Fruit fly (Drosophila melanogaster) whole organism, embryonic: ENCODE results near the gene Sqor.

Source experiments
- ATbp ChIP-seq: fragments of 200-800 bp; sonication (Bioruptor generic); optimal IDR thresholded peaks from 2 replicates; lab custom pipeline; 2017; ENCODE audit warnings: missing biosample characterization, mild to moderate bottlenecking, missing genetic modification characterization, missing genetic modification reagents
- Ada2b ChIP-seq: fragments of 200-800 bp; sonication (Bioruptor generic); IDR thresholded peaks from 2 replicates; pipeline ENCODE4 v1.3.6; 2022; ENCODE audit warnings: missing biosample characterization, missing genetic modification characterization
- Atf3 ChIP-seq: fragments of 200-800 bp; sonication (Bioruptor generic); optimal IDR thresholded peaks from 3 replicates; lab custom pipeline; 2016; ENCODE audit warnings: missing biosample characterization, missing genetic modification characterization
- Atf6 ChIP-seq: fragments of 200-800 bp; sonication (Bioruptor generic); IDR thresholded peaks from 2 replicates; pipeline ENCODE4 v1.3.6; 2022; ENCODE audit warnings: missing biosample characterization, missing genetic modification characterization
- CG1024 ChIP-seq: fragments of 200-800 bp; sonication (Bioruptor generic); IDR thresholded peaks from 2 replicates; pipeline ENCODE4 v1.3.6; 2022; ENCODE audit warnings: missing biosample characterization, missing genetic modification characterization
- CG10431 ChIP-seq: fragments of 200-800 bp; sonication (Bioruptor generic); optimal IDR thresholded peaks from 3 replicates; lab custom pipeline; 2018; ENCODE audit warnings: missing biosample characterization, mild to moderate bottlenecking, missing genetic modification characterization
- CG10462 ChIP-seq: fragments of 200-800 bp; sonication (Bioruptor generic); optimal IDR thresholded peaks from 2 replicates; lab custom pipeline; 2016; ENCODE audit warnings: missing biosample characterization, missing genetic modification characterization
- CG10565 ChIP-seq: fragments of 200-800 bp; sonication (Bioruptor generic); optimal IDR thresholded peaks from 3 replicates; lab custom pipeline; 2016; ENCODE audit warnings: missing biosample characterization, mild to moderate bottlenecking, missing genetic modification characterization
- CG12299 ChIP-seq: fragments of 200-800 bp; sonication (Bioruptor generic); optimal IDR thresholded peaks from 2 replicates; lab custom pipeline; 2018; ENCODE audit warnings: missing biosample characterization, mild to moderate bottlenecking, missing genetic modification characterization
- CG12391 ChIP-seq: fragments of 200-800 bp; sonication (Bioruptor generic); optimal IDR thresholded peaks from 3 replicates; lab custom pipeline; 2018; ENCODE audit warnings: missing biosample characterization, mild to moderate bottlenecking, missing genetic modification characterization, moderate library complexity
- CG13296 ChIP-seq: fragments of 200-800 bp; sonication (Bioruptor generic); optimal IDR thresholded peaks from 3 replicates; lab custom pipeline; 2018; ENCODE audit warnings: missing biosample characterization, mild to moderate bottlenecking, missing genetic modification characterization
- CG17568 ChIP-seq: fragments of 200-800 bp; sonication (Bioruptor generic); optimal IDR thresholded peaks from 2 replicates; lab custom pipeline; 2018; ENCODE audit warnings: missing biosample characterization, mild to moderate bottlenecking, missing genetic modification characterization, moderate library complexity
- CG2875 ChIP-seq: fragments of 200-800 bp; sonication (Bioruptor generic); optimal IDR thresholded peaks from 2 replicates; lab custom pipeline; 2017; ENCODE audit warnings: missing biosample characterization, mild to moderate bottlenecking, missing genetic modification characterization, missing genetic modification reagents
- CG2889 ChIP-seq: fragments of 200-800 bp; sonication (Bioruptor generic); IDR thresholded peaks from 3 replicates; pipeline ENCODE4 v1.3.6; 2022; ENCODE audit warnings: missing biosample characterization, missing genetic modification characterization
- CG30020 ChIP-seq: fragments of 200-800 bp; optimal IDR thresholded peaks from 2 replicates; lab custom pipeline; 2019; ENCODE audit warnings: missing biosample characterization, mild to moderate bottlenecking, missing genetic modification characterization, moderate library complexity
- CG31441 ChIP-seq: fragments of 200-800 bp; sonication (Bioruptor generic); IDR thresholded peaks from 2 replicates; pipeline ENCODE4 v1.3.6; 2022; ENCODE audit warnings: missing biosample characterization, missing genetic modification characterization
- CG34376 ChIP-seq: fragments of 200-800 bp; sonication (Bioruptor generic); optimal IDR thresholded peaks from 2 replicates; lab custom pipeline; 2018; ENCODE audit warnings: missing biosample characterization, mild to moderate bottlenecking, missing genetic modification characterization
- CG3838 ChIP-seq: fragments of 200-800 bp; sonication (Bioruptor generic); optimal IDR thresholded peaks from 3 replicates; lab custom pipeline; 2016; ENCODE audit warnings: missing biosample characterization, missing genetic modification characterization
- CG43689 ChIP-seq: fragments of 200-800 bp; sonication (Bioruptor generic); IDR thresholded peaks from 2 replicates; pipeline ENCODE4 v1.3.6; 2022; ENCODE audit warnings: missing biosample characterization, missing genetic modification characterization
- CG8765 ChIP-seq: fragments of 200-800 bp; sonication (Bioruptor generic); IDR thresholded peaks from 2 replicates; pipeline ENCODE4 v1.3.6; 2022; ENCODE audit warnings: missing biosample characterization, missing genetic modification characterization
- CG9437 ChIP-seq: fragments of 200-800 bp; sonication (Bioruptor generic); optimal IDR thresholded peaks from 2 replicates; lab custom pipeline; 2018; ENCODE audit warnings: missing biosample characterization, mild to moderate bottlenecking, missing genetic modification characterization
- CG9876 ChIP-seq: fragments of 200-800 bp; sonication (Bioruptor generic); optimal IDR thresholded peaks from 2 replicates; lab custom pipeline; 2016; ENCODE audit warnings: missing biosample characterization, missing genetic modification characterization
- CG9932 ChIP-seq: fragments of 200-800 bp; sonication (Bioruptor generic); IDR thresholded peaks from 2 replicates; pipeline ENCODE4 v1.3.6; 2022; ENCODE audit warnings: missing biosample characterization, missing genetic modification characterization
- D ChIP-seq, 2 experiments: fragments of 200-800 bp in 1 of 2; fragments of >200 bp in 1 of 2; sonication (Bioruptor generic) in 1 of 2; optimal IDR thresholded peaks; 2 replicates in 1 of 2; 3 replicates in 1 of 2; lab custom pipeline; 2017; ENCODE audit warnings: mild to moderate bottlenecking in 1 of 2, missing biosample characterization in 1 of 2, missing genetic modification characterization in 1 of 2, missing genetic modification reagents in 1 of 2
- D19B ChIP-seq: fragments of 200-800 bp; sonication (Bioruptor generic); optimal IDR thresholded peaks from 2 replicates; lab custom pipeline; 2017; ENCODE audit warnings: missing biosample characterization, mild to moderate bottlenecking, missing genetic modification characterization
- HmgD ChIP-seq: fragments of 200-800 bp; sonication (Bioruptor generic); optimal IDR thresholded peaks from 3 replicates; lab custom pipeline; 2016; ENCODE audit warnings: missing biosample characterization, missing genetic modification characterization
- Hr78 ChIP-seq, 2 experiments: fragments of 200-800 bp in 1 of 2; fragments of >200 bp in 1 of 2; sonication (Bioruptor generic) in 1 of 2; optimal IDR thresholded peaks; 2 replicates each; lab custom pipeline; 2017 to 2019; ENCODE audit warnings: missing biosample characterization in 2 of 2, missing genetic modification characterization in 2 of 2, mild to moderate bottlenecking in 1 of 2, moderate library complexity in 1 of 2
- NC2β ChIP-seq: fragments of 200-800 bp; sonication (Bioruptor generic); optimal IDR thresholded peaks from 2 replicates; lab custom pipeline; 2016; ENCODE audit warnings: missing biosample characterization, missing genetic modification characterization
- Neu2 ChIP-seq: fragments of 200-800 bp; sonication (Bioruptor generic); optimal IDR thresholded peaks from 3 replicates; lab custom pipeline; 2016; ENCODE audit warnings: missing biosample characterization, missing genetic modification characterization, borderline replicate concordance
- Ravus ChIP-seq: fragments of 200-800 bp; sonication (Bioruptor generic); IDR thresholded peaks from 2 replicates; pipeline ENCODE4 v1.3.6; 2022; ENCODE audit warnings: missing biosample characterization, missing genetic modification characterization
- Spps ChIP-seq: fragments of 200-800 bp; sonication (Bioruptor generic); optimal IDR thresholded peaks from 2 replicates; lab custom pipeline; 2018; ENCODE audit warnings: missing biosample characterization, mild to moderate bottlenecking, missing genetic modification characterization
- ap ChIP-seq: fragments of 200-800 bp; sonication (Bioruptor generic); IDR thresholded peaks from 2 replicates; pipeline ENCODE4 v1.3.6; 2022; ENCODE audit warnings: missing biosample characterization, missing genetic modification characterization
- chm ChIP-seq: fragments of 200-800 bp; sonication (Bioruptor generic); IDR thresholded peaks from 2 replicates; pipeline ENCODE4 v1.3.6; 2022; ENCODE audit warnings: missing biosample characterization, missing genetic modification characterization
- croc ChIP-seq: fragments of 200-800 bp; sonication (Bioruptor generic); conservative IDR thresholded peaks from 3 replicates; pipeline ENCODE4 v1.3.6; 2022; ENCODE audit warnings: missing biosample characterization, missing genetic modification characterization
- cwo ChIP-seq: fragments of 200-800 bp; sonication (Bioruptor generic); optimal IDR thresholded peaks from 3 replicates; lab custom pipeline; 2017; ENCODE audit warnings: missing biosample characterization, missing genetic modification characterization, mild to moderate bottlenecking, moderate library complexity, missing genetic modification reagents
- da ChIP-seq: fragments of 200-800 bp; sonication (Bioruptor generic); optimal IDR thresholded peaks from 2 replicates; lab custom pipeline; 2016; ENCODE audit warnings: missing biosample characterization, missing genetic modification characterization
- danr ChIP-seq: fragments of 200-800 bp; sonication (Bioruptor generic); IDR thresholded peaks from 2 replicates; pipeline ENCODE4 v1.3.6; 2022; ENCODE audit warnings: missing biosample characterization, missing genetic modification characterization
- dysf ChIP-seq: fragments of 200-800 bp; sonication (Bioruptor generic); IDR thresholded peaks from 3 replicates; pipeline ENCODE4 v1.3.6; 2022; ENCODE audit warnings: missing biosample characterization, missing genetic modification characterization
- en ChIP-seq: fragments of 200-800 bp; sonication (Bioruptor generic); optimal IDR thresholded peaks from 2 replicates; lab custom pipeline; 2016; ENCODE audit warnings: missing biosample characterization, missing genetic modification characterization
- fd96Cb ChIP-seq: fragments of 200-800 bp; sonication (Bioruptor generic); optimal IDR thresholded peaks from 2 replicates; lab custom pipeline; 2018; ENCODE audit warnings: missing biosample characterization, mild to moderate bottlenecking, missing genetic modification characterization, moderate library complexity
- hbn ChIP-seq: fragments of 200-800 bp; sonication (Bioruptor generic); IDR thresholded peaks from 2 replicates; pipeline ENCODE4 v1.3.6; 2022; ENCODE audit warnings: missing biosample characterization, missing genetic modification characterization; ENCODE audit not compliant: partially characterized antibody
- jigr1 ChIP-seq: fragments of 200-800 bp; sonication (Bioruptor generic); IDR thresholded peaks from 3 replicates; pipeline ENCODE4 v1.3.6; 2022; ENCODE audit warnings: missing biosample characterization, missing genetic modification characterization
- nerfin-1 ChIP-seq: fragments of 200-800 bp; sonication (Bioruptor generic); optimal IDR thresholded peaks from 3 replicates; lab custom pipeline; 2019; ENCODE audit warnings: missing biosample characterization, mild to moderate bottlenecking, missing genetic modification characterization, moderate library complexity
- oc ChIP-seq: fragments of 200-800 bp; sonication (Bioruptor generic); optimal IDR thresholded peaks from 2 replicates; lab custom pipeline; 2018; ENCODE audit warnings: missing biosample characterization, mild to moderate bottlenecking, missing genetic modification characterization, moderate library complexity
- odd ChIP-seq: fragments of 200-800 bp; sonication (Bioruptor generic); optimal IDR thresholded peaks from 2 replicates; lab custom pipeline; 2017; ENCODE audit warnings: missing biosample characterization, mild to moderate bottlenecking, missing genetic modification characterization
- pros ChIP-seq: fragments of 200-800 bp; sonication (Bioruptor generic); optimal IDR thresholded peaks from 3 replicates; lab custom pipeline; 2019; ENCODE audit warnings: missing biosample characterization, mild to moderate bottlenecking, missing genetic modification characterization, moderate library complexity
- row ChIP-seq: fragments of 200-800 bp; sonication (Bioruptor generic); IDR thresholded peaks from 3 replicates; pipeline ENCODE4 v1.3.6; 2022; ENCODE audit warnings: missing biosample characterization, missing genetic modification characterization
- salm ChIP-seq: fragments of 200-800 bp; sonication (Bioruptor generic); optimal IDR thresholded peaks from 2 replicates; lab custom pipeline; 2018; ENCODE audit warnings: missing biosample characterization, mild to moderate bottlenecking, missing genetic modification characterization
- sc ChIP-seq, 3 experiments: fragments of >200 bp in 2 of 3; fragments of 200-800 bp in 1 of 3; sonication (Bioruptor generic) in 1 of 3; optimal IDR thresholded peaks; 2 replicates in 2 of 3; 3 replicates in 1 of 3; lab custom pipeline; 2017; ENCODE audit warnings: mild to moderate bottlenecking in 1 of 3, missing biosample characterization in 1 of 3, missing genetic modification characterization in 1 of 3, missing genetic modification reagents in 1 of 3
- tin ChIP-seq: fragments of 200-800 bp; sonication (Bioruptor generic); optimal IDR thresholded peaks from 3 replicates; lab custom pipeline; 2016; ENCODE audit warnings: missing biosample characterization, missing genetic modification characterization

Sqor gene

DNA sequence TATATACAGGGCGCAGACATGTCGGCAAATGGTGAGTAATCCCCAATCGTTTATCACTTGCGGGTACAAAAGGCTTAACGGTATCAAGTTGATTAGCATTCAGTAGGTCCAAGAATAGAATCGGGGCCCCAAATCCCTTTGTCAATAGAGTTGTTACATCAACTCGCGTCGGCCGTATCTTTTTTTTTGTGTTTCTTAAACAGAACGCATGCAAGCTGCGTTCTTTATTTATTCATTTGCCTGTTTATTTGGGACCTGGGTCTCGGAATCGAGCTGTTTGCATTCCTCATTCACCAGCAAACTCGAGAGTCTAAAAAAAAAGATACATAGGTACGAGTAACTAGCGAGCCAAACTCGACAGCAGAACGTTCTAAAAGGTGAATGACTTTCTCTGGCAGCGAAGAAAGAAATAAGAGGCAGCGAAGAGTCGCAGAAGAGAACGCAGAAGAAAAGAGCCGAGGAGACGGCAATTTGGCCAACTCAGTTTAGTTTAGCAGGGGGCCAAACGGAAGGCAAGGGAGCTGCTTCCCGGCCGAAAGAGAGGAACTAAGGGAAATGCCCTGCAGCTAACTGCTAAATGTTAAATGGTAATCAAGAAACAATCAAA is 32.3 kb downstream of the Sqor start (continued):
- no peak for TF ChIP-seq CG10565 (GFP tag; lab: Kevin White, UChicago)
- TF ChIP-seq D19B: no peak
- no peak for TF ChIP-seq fd96Cb (tag; lab: Kevin White, UChicago)
- no peak for TF ChIP-seq tin (GFP tag; lab: Kevin White, UChicago)
- no peak for TF ChIP-seq CG31441 (GFP tag; lab: Robert Waterston, UW)
- no peak for TF ChIP-seq croc (GFP tag; lab: Robert Waterston, UW)
- TF ChIP-seq Ravus (GFP tag; lab: Robert Waterston, UW): no peak
- no peak for TF ChIP-seq jigr1 (GFP tag; lab: Robert Waterston, UW)
- no peak for TF ChIP-seq CG3838 (GFP tag; lab: Kevin White, UChicago)
- no peak for TF ChIP-seq CG12299 (tag; lab: Kevin White, UChicago)
- TF ChIP-seq hbn (GFP tag; lab: Robert Waterston, UW): no peak
- TF ChIP-seq en (GFP tag; lab: Kevin White, UChicago): no peak
- TF ChIP-seq CG1024 (GFP tag; lab: Robert Waterston, UW): no peak
- TF ChIP-seq Hr78 (GFP tag; optimal IDR thresholded peaks at IDR 0.05; lab: Kevin White, UChicago): no peak
- no peak for TF ChIP-seq Ada2b (GFP tag; lab: Robert Waterston, UW)
- TF ChIP-seq pros (GFP tag; lab: Kevin White, UChicago): no peak
- no peak for TF ChIP-seq CG2889 (GFP tag; lab: Robert Waterston, UW)
- no peak for TF ChIP-seq CG9876 (GFP tag; lab: Kevin White, UChicago)
- TF ChIP-seq dysf (GFP tag; lab: Robert Waterston, UW): no peak
- TF ChIP-seq salm: peak; percentile 16
- TF ChIP-seq CG43689 (GFP tag; lab: Robert Waterston, UW): no peak
- no peak for TF ChIP-seq D (optimal IDR thresholded peaks at IDR 0.05; lab: Kevin White, UChicago)
- peak; percentile 55 for TF ChIP-seq D (GFP tag; optimal IDR thresholded peaks at IDR 0.05; lab: Kevin White, UChicago)
- TF ChIP-seq row (GFP tag; lab: Robert Waterston, UW): no peak
- no peak for TF ChIP-seq CG13296 (GFP tag; lab: Kevin White, UChicago)
- TF ChIP-seq CG9437 (GFP tag; lab: Kevin White, UChicago): no peak
- no peak for TF ChIP-seq CG9932 (GFP tag; lab: Robert Waterston, UW)
- TF ChIP-seq ap (GFP tag; lab: Robert Waterston, UW): no peak
- TF ChIP-seq CG30020: no peak
- peak; percentile 7 for TF ChIP-seq NC2β
- TF ChIP-seq odd: no peak
- TF ChIP-seq Atf6 (GFP tag; lab: Robert Waterston, UW): no peak
- TF ChIP-seq CG12391 (tag; lab: Kevin White, UChicago): no peak
- no peak for TF ChIP-seq HmgD (GFP tag; lab: Kevin White, UChicago)
- TF ChIP-seq CG34376 (GFP tag; lab: Kevin White, UChicago): no peak
- TF ChIP-seq oc (tag; lab: Kevin White, UChicago): peak; percentile 19
- TF ChIP-seq CG17568 (GFP tag; lab: Kevin White, UChicago): no peak
- TF ChIP-seq CG10431 (GFP tag; lab: Kevin White, UChicago): peak; percentile 74
- TF ChIP-seq da (GFP tag; lab: Kevin White, UChicago): no peak
- TF ChIP-seq CG8765 (GFP tag; lab: Robert Waterston, UW): no peak
- TF ChIP-seq Neu2: no peak
- TF ChIP-seq Spps (tag; lab: Kevin White, UChicago): peak; percentile 24
- TF ChIP-seq cwo (GFP tag; lab: Kevin White, UChicago): no peak
- TF ChIP-seq nerfin-1: peak; percentile 6
- TF ChIP-seq danr (GFP tag; lab: Robert Waterston, UW): no peak
- peak; percentile 62; the same call in 1 of the 2 replicates for TF ChIP-seq chm (GFP tag; lab: Robert Waterston, UW)
- no peak for TF ChIP-seq CG10462
- peak; percentile 62 for TF ChIP-seq ATbp
- no peak for TF ChIP-seq Atf3 (GFP tag; lab: Kevin White, UChicago)
- TF ChIP-seq CG2875 (GFP tag; lab: Kevin White, UChicago): peak; percentile 64
- TF ChIP-seq sc (optimal IDR thresholded peaks at IDR 0.05; lab: Kevin White, UChicago): no peak
- TF ChIP-seq sc (GFP tag; optimal IDR thresholded peaks at IDR 0.05; lab: Kevin White, UChicago): no peak
